Worm (Caenorhabditis elegans) whole organism, L2 larva: ENCODE measurements around the gene F53C3.3.

Source experiments
- C34F6.9 ChIP-seq: fragments of 150-350 bp; optimal IDR thresholded peaks from 2 replicates; lab custom pipeline; 2014; ENCODE audit warnings: missing biosample characterization, missing genetic modification characterization
- F13H6.1 ChIP-seq: sonication (generic microtip); optimal IDR thresholded peaks from 2 replicates; lab custom pipeline; 2016; ENCODE audit warnings: missing genetic modification characterization, missing compliant biosample characterization
- R02D3.7 ChIP-seq: fragments of 150-350 bp; optimal IDR thresholded peaks from 2 replicates; lab custom pipeline; 2014; ENCODE audit warnings: missing biosample characterization, missing genetic modification characterization
- Y55F3AM.14 ChIP-seq: fragments of 200-800 bp; sonication (Bioruptor generic); optimal IDR thresholded peaks from 2 replicates; lab custom pipeline; 2018; ENCODE audit warnings: mild to moderate bottlenecking, missing genetic modification characterization, missing compliant biosample characterization
- ZK546.5 ChIP-seq: sonication (generic microtip); optimal IDR thresholded peaks from 2 replicates; lab custom pipeline; 2017; ENCODE audit warnings: missing biosample characterization, missing genetic modification characterization
- alr-1 ChIP-seq: fragments of 150-350 bp; optimal IDR thresholded peaks from 2 replicates; lab custom pipeline; 2014; ENCODE audit warnings: missing biosample characterization, missing genetic modification characterization
- aly-2 ChIP-seq: fragments of 150-350 bp; optimal IDR thresholded peaks from 2 replicates; lab custom pipeline; 2014; ENCODE audit warnings: missing biosample characterization, missing genetic modification characterization
- blmp-1 ChIP-seq: sonication (generic microtip); optimal IDR thresholded peaks from 2 replicates; lab custom pipeline; 2017; ENCODE audit warnings: missing genetic modification characterization, mild to moderate bottlenecking, missing compliant biosample characterization, antibody characterized with exemption, moderate library complexity; ENCODE audit not compliant: insufficient read depth
- ceh-16 ChIP-seq: fragments of 150-350 bp; optimal IDR thresholded peaks from 2 replicates; lab custom pipeline; 2014; ENCODE audit warnings: missing biosample characterization, missing genetic modification characterization
- ceh-82 ChIP-seq: fragments of 150-350 bp; optimal IDR thresholded peaks from 2 replicates; lab custom pipeline; 2014; ENCODE audit warnings: missing biosample characterization, missing genetic modification characterization
- crh-2 ChIP-seq: sonication (generic microtip); optimal IDR thresholded peaks from 2 replicates; lab custom pipeline; 2017; ENCODE audit warnings: missing biosample characterization, missing genetic modification characterization
- dmd-4 ChIP-seq: sonication (generic microtip); optimal IDR thresholded peaks from 2 replicates; lab custom pipeline; 2017; ENCODE audit warnings: missing biosample characterization, missing genetic modification characterization
- egl-27 ChIP-seq: sonication (generic microtip); optimal IDR thresholded peaks from 3 replicates; lab custom pipeline; 2017; ENCODE audit warnings: missing biosample characterization, missing genetic modification reagents, missing genetic modification characterization
- elt-1 ChIP-seq: fragments of 150-350 bp; optimal IDR thresholded peaks from 2 replicates; lab custom pipeline; 2014; ENCODE audit warnings: missing biosample characterization, missing genetic modification characterization
- elt-3 ChIP-seq: sonication (generic microtip); optimal IDR thresholded peaks from 2 replicates; lab custom pipeline; 2017; ENCODE audit warnings: missing biosample characterization, missing genetic modification characterization
- fos-1 ChIP-seq: fragments of 150-350 bp; optimal IDR thresholded peaks from 2 replicates; lab custom pipeline; 2014; ENCODE audit warnings: missing biosample characterization, missing genetic modification characterization
- gmeb-1 ChIP-seq: fragments of 150-350 bp; optimal IDR thresholded peaks from 2 replicates; lab custom pipeline; 2014; ENCODE audit warnings: missing biosample characterization, missing genetic modification characterization
- lin-11 ChIP-seq: fragments of 150-350 bp; sonication (generic microtip); optimal IDR thresholded peaks from 2 replicates; lab custom pipeline; 2014; ENCODE audit warnings: missing biosample characterization, missing genetic modification characterization, inconsistent platforms, mixed read lengths
- lin-13 ChIP-seq: fragments of 150-350 bp; optimal IDR thresholded peaks from 2 replicates; lab custom pipeline; 2014; ENCODE audit warnings: missing biosample characterization, missing genetic modification reagents, missing genetic modification characterization
- lsy-2 ChIP-seq, 2 experiments: fragments of 150-350 bp in 1 of 2; sonication (generic microtip) in 1 of 2; optimal IDR thresholded peaks; 2 replicates each; lab custom pipeline; 2014 to 2017; ENCODE audit warnings: missing biosample characterization in 2 of 2, missing genetic modification characterization in 2 of 2
- mbf-1 ChIP-seq: sonication (generic microtip); optimal IDR thresholded peaks from 2 replicates; lab custom pipeline; 2017; ENCODE audit warnings: missing biosample characterization, missing genetic modification characterization
- mdl-1 ChIP-seq, 2 experiments: fragments of 150-350 bp in 1 of 2; sonication (generic microtip) in 1 of 2; optimal IDR thresholded peaks; 2 replicates each; lab custom pipeline; 2017; ENCODE audit warnings: missing biosample characterization in 2 of 2, missing genetic modification characterization in 2 of 2
- nhr-10 ChIP-seq: sonication (generic microtip); optimal IDR thresholded peaks from 2 replicates; lab custom pipeline; 2017; ENCODE audit warnings: missing biosample characterization, missing genetic modification characterization
- nhr-11 ChIP-seq: fragments of 150-350 bp; optimal IDR thresholded peaks from 2 replicates; lab custom pipeline; 2014; ENCODE audit warnings: missing biosample characterization, missing genetic modification characterization
- nhr-129 ChIP-seq: fragments of 150-350 bp; optimal IDR thresholded peaks from 2 replicates; lab custom pipeline; 2014; ENCODE audit warnings: missing biosample characterization, missing genetic modification characterization
- nhr-21 ChIP-seq: fragments of 150-350 bp; optimal IDR thresholded peaks from 2 replicates; lab custom pipeline; 2014; ENCODE audit warnings: missing biosample characterization, missing genetic modification characterization
- nhr-23 ChIP-seq: fragments of 150-350 bp; optimal IDR thresholded peaks from 2 replicates; lab custom pipeline; 2014; ENCODE audit warnings: missing biosample characterization, missing genetic modification reagents, missing genetic modification characterization
- nhr-237 ChIP-seq: fragments of 150-350 bp; optimal IDR thresholded peaks from 2 replicates; lab custom pipeline; 2014; ENCODE audit warnings: missing biosample characterization, missing genetic modification characterization
- nhr-25 ChIP-seq: fragments of 150-350 bp; sonication (generic microtip); optimal IDR thresholded peaks from 3 replicates; lab custom pipeline; 2014; ENCODE audit warnings: missing biosample characterization, missing genetic modification characterization
- nhr-6 ChIP-seq: fragments of 150-350 bp; optimal IDR thresholded peaks from 2 replicates; lab custom pipeline; 2014; ENCODE audit warnings: missing biosample characterization, missing genetic modification characterization
- nhr-77 ChIP-seq: fragments of 150-350 bp; optimal IDR thresholded peaks from 2 replicates; lab custom pipeline; 2014; ENCODE audit warnings: missing biosample characterization, missing genetic modification characterization
- sem-4 ChIP-seq: fragments of 150-350 bp; optimal IDR thresholded peaks from 2 replicates; lab custom pipeline; 2014; ENCODE audit warnings: missing biosample characterization, missing genetic modification reagents, missing genetic modification characterization
- skn-1 ChIP-seq: sonication (generic microtip); optimal IDR thresholded peaks from 2 replicates; lab custom pipeline; 2017; ENCODE audit warnings: missing biosample characterization, missing genetic modification characterization
- sma-3 ChIP-seq: sonication (generic microtip); optimal IDR thresholded peaks from 2 replicates; lab custom pipeline; 2016; ENCODE audit warnings: missing genetic modification reagents, missing genetic modification characterization, missing compliant biosample characterization
- sma-9 ChIP-seq, 2 experiments: fragments of 150-350 bp in 1 of 2; sonication (generic microtip) in 1 of 2; optimal IDR thresholded peaks; 2 replicates each; lab custom pipeline; 2014 to 2016; ENCODE audit warnings: missing genetic modification characterization in 2 of 2, mild to moderate bottlenecking in 1 of 2, missing biosample characterization in 1 of 2, missing compliant biosample characterization in 1 of 2, missing genetic modification reagents in 1 of 2, moderate library complexity in 1 of 2
- snpc-4 ChIP-seq: fragments of 150-350 bp; optimal IDR thresholded peaks from 2 replicates; lab custom pipeline; 2014; ENCODE audit warnings: missing biosample characterization, missing genetic modification characterization
- unc-39 ChIP-seq: fragments of 150-350 bp; optimal IDR thresholded peaks from 2 replicates; lab custom pipeline; 2014; ENCODE audit warnings: missing biosample characterization, missing genetic modification characterization
- unc-55 ChIP-seq: fragments of 150-350 bp; sonication (generic microtip); optimal IDR thresholded peaks from 3 replicates; lab custom pipeline; 2014; ENCODE audit warnings: missing biosample characterization, missing genetic modification reagents, missing genetic modification characterization
- ztf-1 ChIP-seq: fragments of 200-800 bp; sonication (Bioruptor generic); conservative IDR thresholded peaks from 2 replicates; pipeline ENCODE4 v1.3.6; 2022; ENCODE audit warnings: missing genetic modification characterization, missing compliant biosample characterization
- ztf-11 ChIP-seq: sonication (generic microtip); optimal IDR thresholded peaks from 2 replicates; lab custom pipeline; 2017; ENCODE audit warnings: missing biosample characterization, missing genetic modification characterization
- ztf-4 ChIP-seq: fragments of 150-350 bp; optimal IDR thresholded peaks from 2 replicates; lab custom pipeline; 2014; ENCODE audit warnings: missing biosample characterization, missing genetic modification characterization

The F53C3.3 gene

ce11 chrII:3901108-3901507 is 1.5 kb upstream of the F53C3.3 start, which contains the start of gene F53C3.4:
Gene F53C3.4, plus strand, starts transcription at chrII:3901408.
- TF ChIP-seq nhr-237 (tag; lab: Kevin White, UChicago) (no peak), ztf-11 (tag; lab: Kevin White, UChicago) (no peak), nhr-77 (tag; lab: Kevin White, UChicago) (no peak), gmeb-1 (no peak), blmp-1 (tag; lab: Kevin White, UChicago) (no peak), mbf-1 (tag; lab: Kevin White, UChicago) (no peak), nhr-129 (tag; lab: Kevin White, UChicago) (no peak), mdl-1 (tag; optimal IDR thresholded peaks at IDR 0.05; lab: Kevin White, UChicago) (no peak), ZK546.5 (tag; lab: Kevin White, UChicago) (no peak), lin-13 (GFP tag; lab: Kevin White, UChicago) (no peak), fos-1 (tag; lab: Kevin White, UChicago) (no peak), skn-1 (tag; lab: Kevin White, UChicago) (no peak), nhr-10 (no peak), ceh-16 (tag; lab: Kevin White, UChicago) (no peak), sem-4 (tag; lab: Kevin White, UChicago) (no peak), egl-27 (no peak), unc-39 (tag; lab: Kevin White, UChicago) (no peak), unc-55 (GFP tag; lab: Kevin White, UChicago) (no peak), dmd-4 (tag; lab: Kevin White, UChicago) (no peak), ceh-82 (no peak)

- TF ChIP-seq gmeb-1 (no peak), R02D3.7 (tag; lab: Kevin White, UChicago) (no peak), Y55F3AM.14 (GFP tag; lab: Kevin White, UChicago) (no peak), aly-2 (tag; lab: Kevin White, UChicago) (no peak), C34F6.9 (no peak), sma-9 (GFP tag; optimal IDR thresholded peaks at IDR 0.05; lab: Kevin White, UChicago) (no peak), sma-9 (tag; optimal IDR thresholded peaks at IDR 0.05; lab: Kevin White, UChicago) (no peak), elt-1 (no peak), nhr-21 (tag; lab: Kevin White, UChicago) (no peak), lin-13 (GFP tag; lab: Kevin White, UChicago) (no peak), egl-27 (no peak), lsy-2 (tag; optimal IDR thresholded peaks at IDR 0.05; lab: Kevin White, UChicago) (no peak), snpc-4 (tag; lab: Kevin White, UChicago) (no peak), ZK546.5 (tag; lab: Kevin White, UChicago) (no peak), ztf-4 (no peak), ceh-16 (tag; lab: Kevin White, UChicago) (no peak), nhr-237 (tag; lab: Kevin White, UChicago) (no peak), alr-1 (tag; lab: Kevin White, UChicago) (no peak)
Observed at ce11 chrII:3906615-3907190, 4.0 kb downstream of the F53C3.3 start, which contains the start of the genes F53C3.11 and fbxb-103. Gene F53C3.11, minus strand, starts transcription at chrII:3906715. Gene fbxb-103, plus strand, starts transcription at chrII:3907140.

DNA sequence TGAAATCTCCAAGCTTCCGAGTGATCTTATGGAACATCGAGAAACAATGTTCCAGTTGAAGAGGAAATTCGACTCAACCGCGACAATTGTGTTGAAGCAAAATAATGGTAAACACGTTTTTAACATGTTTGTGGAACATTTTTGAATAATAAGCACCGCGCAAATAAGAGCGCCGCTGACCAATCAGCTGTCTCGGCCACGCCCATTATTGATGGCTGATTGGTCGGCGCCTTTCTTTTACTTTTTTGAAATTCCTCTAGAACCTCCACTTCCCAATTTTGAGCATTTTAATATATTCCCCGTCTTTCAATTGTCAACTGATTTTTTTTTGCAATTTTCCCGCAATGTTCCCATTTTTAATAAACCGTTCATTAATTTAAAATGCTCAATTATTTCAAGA is 5.5 kb downstream of the F53C3.3 start:
- no peak for TF ChIP-seq elt-3
- no peak for TF ChIP-seq egl-27
- no peak for TF ChIP-seq aly-2 (tag; lab: Kevin White, UChicago)
- TF ChIP-seq nhr-10, result no peak
- TF ChIP-seq mbf-1 (tag; lab: Kevin White, UChicago), result no peak
- no peak for TF ChIP-seq nhr-6 (tag; lab: Kevin White, UChicago)
- TF ChIP-seq lsy-2 (tag; optimal IDR thresholded peaks at IDR 0.05; lab: Kevin White, UChicago), result no peak
- no peak for TF ChIP-seq lin-11 (tag; lab: Kevin White, UChicago)
- TF ChIP-seq blmp-1 (tag; lab: Kevin White, UChicago), result no peak
- TF ChIP-seq unc-39 (tag; lab: Kevin White, UChicago), result no peak
- TF ChIP-seq ztf-4, result no peak
- no peak for TF ChIP-seq mdl-1 (tag; optimal IDR thresholded peaks at IDR 0.05; lab: Kevin White, UChicago)
- no peak for TF ChIP-seq nhr-11 (tag; lab: Kevin White, UChicago)

- TF ChIP-seq mbf-1 (tag; lab: Kevin White, UChicago) (no peak), ceh-82 (no peak), nhr-10 (no peak), snpc-4 (tag; lab: Kevin White, UChicago) (no peak), nhr-23 (tag; lab: Kevin White, UChicago) (no peak), sma-3 (GFP tag; lab: Kevin White, UChicago) (no peak), ZK546.5 (tag; lab: Kevin White, UChicago) (no peak), crh-2 (tag; lab: Kevin White, UChicago) (no peak), skn-1 (tag; lab: Kevin White, UChicago) (no peak), gmeb-1 (no peak), ztf-1 (GFP tag; lab: Robert Waterston, UW) (no peak), nhr-11 (tag; lab: Kevin White, UChicago) (no peak), F13H6.1 (no peak), Y55F3AM.14 (GFP tag; lab: Kevin White, UChicago) (no peak), blmp-1 (tag; lab: Kevin White, UChicago) (no peak), nhr-25 (tag; lab: Kevin White, UChicago) (no peak)
Observed at ce11 chrII:3909301-3909700, 6.6 kb downstream of the F53C3.3 start.
